Fruit fly (Drosophila melanogaster): Measurements from ENCODE around the gene Mgat3.
A peak's percentile ranks its signal among the peaks of the same experiment; 100 is the strongest.

dm6 chr2L:13205256-13205655 lies 22.9 kb upstream of the Mgat3 start:
- TF ChIP-seq CG34367 (tag; optimal IDR thresholded peaks at IDR 0.05) (no peak), CG4496 (GFP tag; IDR thresholded peaks at IDR 0.05) (no peak), CG8301 (tag; optimal IDR thresholded peaks at IDR 0.05) (no peak), CG8159 (tag; optimal IDR thresholded peaks at IDR 0.05) (no peak), CG17806 (tag; optimal IDR thresholded peaks at IDR 0.05) (no peak), CG13204 (GFP tag; optimal IDR thresholded peaks at IDR 0.05) (peak; percentile 54), CG14655 (GFP tag; optimal IDR thresholded peaks at IDR 0.05) (no peak), Pif1B (GFP tag; optimal IDR thresholded peaks at IDR 0.05) (no peak), EcR (GFP tag; optimal IDR thresholded peaks at IDR 0.05) (peak; percentile 49), CG12605 (GFP tag; IDR thresholded peaks at IDR 0.05) (0 out of 2 replicates have a peak, but pooled peaks have one; percentile 10), D1 (tag; optimal IDR thresholded peaks at IDR 0.05) (no peak)

Measured in whole organism, pupa.